Fruit fly (Drosophila melanogaster) whole organism, embryonic: ENCODE measurements around the gene Vha16-2.

Source experiments
- C15 ChIP-seq: fragments of 200-800 bp; sonication (Bioruptor generic); IDR thresholded peaks from 3 replicates; pipeline ENCODE4 v1.3.6; 2022; ENCODE audit warnings: missing biosample characterization, missing genetic modification characterization
- CG10274 ChIP-seq: fragments of 200-800 bp; sonication (Bioruptor generic); optimal IDR thresholded peaks from 3 replicates; lab custom pipeline; 2017; ENCODE audit warnings: missing biosample characterization, mild to moderate bottlenecking, missing genetic modification characterization
- CG10654 ChIP-seq: fragments of 200-800 bp; sonication (Bioruptor generic); optimal IDR thresholded peaks from 2 replicates; lab custom pipeline; 2016; ENCODE audit warnings: missing biosample characterization, missing genetic modification characterization
- CG11504 ChIP-seq: fragments of 200-800 bp; sonication (Bioruptor generic); optimal IDR thresholded peaks from 3 replicates; lab custom pipeline; 2019; ENCODE audit warnings: missing biosample characterization, mild to moderate bottlenecking, missing genetic modification characterization, moderate library complexity
- CG12744 ChIP-seq: fragments of 200-800 bp; sonication (Bioruptor generic); optimal IDR thresholded peaks from 2 replicates; lab custom pipeline; 2016; ENCODE audit warnings: missing biosample characterization, missing genetic modification characterization
- CG12769 ChIP-seq: fragments of 200-800 bp; sonication (Bioruptor generic); optimal IDR thresholded peaks from 2 replicates; lab custom pipeline; 2019; ENCODE audit warnings: missing biosample characterization, mild to moderate bottlenecking, missing genetic modification characterization, moderate library complexity
- CG13287 ChIP-seq: fragments of 200-800 bp; sonication (Bioruptor generic); IDR thresholded peaks from 2 replicates; pipeline ENCODE4 v1.3.6; 2022; ENCODE audit warnings: missing biosample characterization, missing genetic modification characterization; ENCODE audit not compliant: partially characterized antibody
- CG14710 ChIP-seq: fragments of 200-800 bp; sonication (Bioruptor generic); optimal IDR thresholded peaks from 3 replicates; lab custom pipeline; 2019; ENCODE audit warnings: missing biosample characterization, mild to moderate bottlenecking, missing genetic modification characterization, moderate library complexity
- CG17612 ChIP-seq: fragments of 200-800 bp; sonication (Bioruptor generic); IDR thresholded peaks from 2 replicates; pipeline ENCODE4 v1.3.6; 2022; ENCODE audit warnings: missing biosample characterization, missing genetic modification characterization
- CG2129 ChIP-seq: fragments of 200-800 bp; sonication (Bioruptor generic); IDR thresholded peaks from 2 replicates; pipeline ENCODE4 v1.3.6; 2022; ENCODE audit warnings: missing biosample characterization, missing genetic modification characterization; ENCODE audit not compliant: partially characterized antibody
- CG30403 ChIP-seq: fragments of 200-800 bp; sonication (Bioruptor generic); optimal IDR thresholded peaks from 3 replicates; lab custom pipeline; 2016; ENCODE audit warnings: missing biosample characterization, missing genetic modification characterization
- CG3065 ChIP-seq: fragments of 200-800 bp; sonication (Bioruptor generic); optimal IDR thresholded peaks from 2 replicates; lab custom pipeline; 2016; ENCODE audit warnings: missing biosample characterization, missing genetic modification characterization
- CG3281 ChIP-seq: fragments of 200-800 bp; sonication (Bioruptor generic); optimal IDR thresholded peaks from 3 replicates; lab custom pipeline; 2017; ENCODE audit warnings: missing biosample characterization, mild to moderate bottlenecking, missing genetic modification characterization
- CG34224 ChIP-seq: fragments of 200-800 bp; sonication (Bioruptor generic); IDR thresholded peaks from 3 replicates; pipeline ENCODE4 v1.3.6; 2022; ENCODE audit warnings: missing biosample characterization, missing genetic modification characterization; ENCODE audit not compliant: partially characterized antibody
- CG3838 ChIP-seq: fragments of 200-800 bp; sonication (Bioruptor generic); optimal IDR thresholded peaks from 3 replicates; lab custom pipeline; 2016; ENCODE audit warnings: missing biosample characterization, missing genetic modification characterization
- CG4617 ChIP-seq: fragments of 200-800 bp; sonication (Bioruptor generic); optimal IDR thresholded peaks from 3 replicates; lab custom pipeline; 2016; ENCODE audit warnings: missing biosample characterization, missing genetic modification characterization, borderline replicate concordance
- CG4854 ChIP-seq: fragments of 200-800 bp; sonication (Bioruptor generic); optimal IDR thresholded peaks from 2 replicates; lab custom pipeline; 2016; ENCODE audit warnings: missing biosample characterization, missing genetic modification characterization, inconsistent platforms
- CG6791 ChIP-seq: fragments of 200-800 bp; sonication (Bioruptor generic); IDR thresholded peaks from 3 replicates; pipeline ENCODE4 v1.3.6; 2022; ENCODE audit warnings: missing biosample characterization, missing genetic modification characterization; ENCODE audit not compliant: partially characterized antibody
- CG8281 ChIP-seq: fragments of 200-800 bp; sonication (Bioruptor generic); optimal IDR thresholded peaks from 2 replicates; lab custom pipeline; 2018; ENCODE audit warnings: missing biosample characterization, mild to moderate bottlenecking, missing genetic modification characterization, moderate library complexity
- CG9727 ChIP-seq: fragments of 200-800 bp; sonication (Bioruptor generic); optimal IDR thresholded peaks from 3 replicates; lab custom pipeline; 2017; ENCODE audit warnings: missing biosample characterization, mild to moderate bottlenecking, missing genetic modification characterization
- Dad ChIP-seq: fragments of 200-800 bp; sonication (Bioruptor generic); optimal IDR thresholded peaks from 3 replicates; lab custom pipeline; 2016; ENCODE audit warnings: missing biosample characterization, missing genetic modification characterization
- Dbx ChIP-seq: fragments of 200-800 bp; sonication (Bioruptor generic); IDR thresholded peaks from 3 replicates; pipeline ENCODE4 v1.3.6; 2022; ENCODE audit warnings: missing biosample characterization, missing genetic modification characterization
- Dfd ChIP-seq, 2 experiments: fragments of >200 bp; optimal IDR thresholded peaks; 2 replicates each; lab custom pipeline; 2017; ENCODE audit warnings: missing biosample characterization in 2 of 2, missing genetic modification characterization in 2 of 2
- Dip2 ChIP-seq: fragments of 200-800 bp; sonication (Bioruptor generic); IDR thresholded peaks from 2 replicates; pipeline ENCODE4 v1.3.6; 2022; ENCODE audit warnings: missing biosample characterization, missing genetic modification characterization
- Dll ChIP-seq: fragments of 200-800 bp; sonication (Bioruptor generic); IDR thresholded peaks from 4 replicates; pipeline ENCODE4 v1.3.6; 2022; ENCODE audit warnings: missing biosample characterization, missing genetic modification characterization; ENCODE audit not compliant: partially characterized antibody
- NC2α ChIP-seq: fragments of 200-800 bp; sonication (Bioruptor generic); optimal IDR thresholded peaks from 2 replicates; lab custom pipeline; 2016; ENCODE audit warnings: missing biosample characterization, missing genetic modification characterization
- NC2β ChIP-seq: fragments of 200-800 bp; sonication (Bioruptor generic); optimal IDR thresholded peaks from 2 replicates; lab custom pipeline; 2016; ENCODE audit warnings: missing biosample characterization, missing genetic modification characterization
- Ssrp ChIP-seq: fragments of 200-800 bp; sonication (Bioruptor generic); optimal IDR thresholded peaks from 2 replicates; lab custom pipeline; 2018; ENCODE audit warnings: missing biosample characterization, mild to moderate bottlenecking, missing genetic modification characterization, moderate library complexity
- Taf1 ChIP-seq: fragments of 200-800 bp; sonication (Bioruptor generic); IDR thresholded peaks from 2 replicates; pipeline ENCODE4 v1.3.6; 2022; ENCODE audit warnings: missing biosample characterization, missing genetic modification characterization
- Trl ChIP-seq, 3 experiments: fragments of >200 bp in 2 of 3; fragments of 200-800 bp in 1 of 3; sonication (Bioruptor generic) in 1 of 3; optimal IDR thresholded peaks; 2 replicates in 1 of 3; 3 replicates in 2 of 3; lab custom pipeline; 2016 to 2017; ENCODE audit warnings: missing biosample characterization in 1 of 3, missing genetic modification characterization in 1 of 3
- Usf ChIP-seq: fragments of 200-800 bp; sonication (Bioruptor generic); optimal IDR thresholded peaks from 2 replicates; lab custom pipeline; 2017; ENCODE audit warnings: missing genotype, missing biosample characterization, missing genetic modification characterization
- abd-A ChIP-seq: fragments of 200-800 bp; sonication (Bioruptor generic); optimal IDR thresholded peaks from 3 replicates; lab custom pipeline; 2019; ENCODE audit warnings: missing biosample characterization, mild to moderate bottlenecking, missing genetic modification characterization, moderate library complexity
- aop ChIP-seq: fragments of 200-800 bp; sonication (Bioruptor generic); IDR thresholded peaks from 2 replicates; pipeline ENCODE4 v1.3.6; 2022; ENCODE audit warnings: missing biosample characterization, missing genetic modification characterization
- chn ChIP-seq: fragments of 200-800 bp; sonication (Bioruptor generic); optimal IDR thresholded peaks from 2 replicates; lab custom pipeline; 2016; ENCODE audit warnings: missing biosample characterization, missing genetic modification characterization
- dmrt99B ChIP-seq: fragments of 200-800 bp; sonication (Bioruptor generic); optimal IDR thresholded peaks from 2 replicates; lab custom pipeline; 2018; ENCODE audit warnings: missing biosample characterization, mild to moderate bottlenecking, missing genetic modification characterization, moderate library complexity
- gem ChIP-seq: fragments of 200-800 bp; sonication (Bioruptor generic); optimal IDR thresholded peaks from 2 replicates; lab custom pipeline; 2019; ENCODE audit warnings: missing biosample characterization, mild to moderate bottlenecking, missing genetic modification characterization, moderate library complexity
- kah ChIP-seq: fragments of 200-800 bp; sonication (Bioruptor generic); optimal IDR thresholded peaks from 2 replicates; lab custom pipeline; 2018; ENCODE audit warnings: missing biosample characterization, mild to moderate bottlenecking, missing genetic modification characterization
- nmo ChIP-seq: fragments of 200-800 bp; sonication (Bioruptor generic); optimal IDR thresholded peaks from 2 replicates; lab custom pipeline; 2018; ENCODE audit warnings: missing biosample characterization, mild to moderate bottlenecking, missing genetic modification characterization, moderate library complexity
- phol ChIP-seq: fragments of 200-800 bp; sonication (Bioruptor generic); optimal IDR thresholded peaks from 3 replicates; lab custom pipeline; 2018; ENCODE audit warnings: missing biosample characterization, mild to moderate bottlenecking, missing genetic modification characterization, moderate library complexity
- pum ChIP-seq: fragments of 200-800 bp; sonication (Bioruptor generic); optimal IDR thresholded peaks from 2 replicates; lab custom pipeline; 2016; ENCODE audit warnings: missing biosample characterization, missing genetic modification characterization
- schlank ChIP-seq: fragments of 200-800 bp; sonication (Bioruptor generic); optimal IDR thresholded peaks from 2 replicates; lab custom pipeline; 2018; ENCODE audit warnings: missing biosample characterization, mild to moderate bottlenecking, missing genetic modification characterization
- seq ChIP-seq: fragments of 200-800 bp; sonication (Bioruptor generic); IDR thresholded peaks from 2 replicates; pipeline ENCODE4 v1.3.6; 2022; ENCODE audit warnings: missing biosample characterization, missing genetic modification characterization
- sima ChIP-seq: fragments of 200-800 bp; sonication (Bioruptor generic); optimal IDR thresholded peaks from 2 replicates; lab custom pipeline; 2016; ENCODE audit warnings: missing biosample characterization, missing genetic modification characterization
- tap ChIP-seq: fragments of 200-800 bp; optimal IDR thresholded peaks from 3 replicates; lab custom pipeline; 2019; ENCODE audit warnings: missing biosample characterization, mild to moderate bottlenecking, missing genetic modification characterization, moderate library complexity
- tgo ChIP-seq: fragments of 200-800 bp; sonication (Bioruptor generic); IDR thresholded peaks from 3 replicates; pipeline ENCODE4 v1.3.6; 2022; ENCODE audit warnings: missing biosample characterization, missing genetic modification characterization
- ttk ChIP-seq: fragments of 200-800 bp; sonication (Bioruptor generic); IDR thresholded peaks from 2 replicates; pipeline ENCODE4 v2.1.2; 2022; ENCODE audit warnings: missing biosample characterization, missing genetic modification characterization
- unc-4 ChIP-seq: fragments of 200-800 bp; sonication (Bioruptor generic); IDR thresholded peaks from 2 replicates; pipeline ENCODE4 v1.3.6; 2022; ENCODE audit warnings: missing biosample characterization, missing genetic modification characterization; ENCODE audit not compliant: partially characterized antibody
- vfl ChIP-seq: fragments of 200-800 bp; sonication (Bioruptor generic); optimal IDR thresholded peaks from 2 replicates; lab custom pipeline; 2016; ENCODE audit warnings: missing biosample characterization, missing genetic modification characterization
- zfh2 ChIP-seq: fragments of 200-800 bp; sonication (Bioruptor generic); optimal IDR thresholded peaks from 2 replicates; lab custom pipeline; 2016; ENCODE audit warnings: missing biosample characterization, missing genetic modification characterization

Gene Vha16-2

dm6 chr3L:11428390-11428789 is 46.4 kb upstream of the Vha16-2 start (continued):
- TF ChIP-seq CG12744 (GFP tag; lab: Kevin White, UChicago) (no peak), phol (tag; lab: Kevin White, UChicago) (no peak), Dll (GFP tag; lab: Robert Waterston, UW) (no peak), CG13287 (peak; percentile 51; the same call in 1 of the 2 replicates), Usf (no peak), chn (GFP tag; lab: Kevin White, UChicago) (no peak), Taf1 (GFP tag; lab: Robert Waterston, UW) (no peak), CG11504 (tag; lab: Kevin White, UChicago) (no peak), CG3838 (no peak), Trl (optimal IDR thresholded peaks at IDR 0.05; lab: Kevin White, UChicago) (peak; percentile 91 to 93), Trl (GFP tag; optimal IDR thresholded peaks at IDR 0.05; lab: Kevin White, UChicago) (no peak), zfh2 (GFP tag; lab: Kevin White, UChicago) (no peak)

dm6 chr3L:11429695-11430094 is 45.1 kb upstream of the Vha16-2 start:
- peak; percentile 54 for TF ChIP-seq chn (GFP tag; lab: Kevin White, UChicago)
- no peak for TF ChIP-seq CG34224 (GFP tag; lab: Robert Waterston, UW)
- TF ChIP-seq unc-4 (GFP tag; lab: Robert Waterston, UW): no peak
- TF ChIP-seq sima (GFP tag; lab: Kevin White, UChicago): no peak
- no peak for TF ChIP-seq Dbx (GFP tag; lab: Robert Waterston, UW)
- no peak for TF ChIP-seq tap
- TF ChIP-seq CG12769: no peak
- TF ChIP-seq abd-A (tag; lab: Kevin White, UChicago): no peak
- TF ChIP-seq Ssrp (tag; lab: Kevin White, UChicago): peak; percentile 54
- no peak for TF ChIP-seq tgo
- no peak for TF ChIP-seq vfl
- TF ChIP-seq CG4854 (GFP tag; lab: Kevin White, UChicago): no peak
- no peak for TF ChIP-seq C15 (GFP tag; lab: Robert Waterston, UW)
- TF ChIP-seq CG14710: peak; percentile 29
- TF ChIP-seq Dad (GFP tag; lab: Kevin White, UChicago): no peak
- TF ChIP-seq NC2α (GFP tag; lab: Kevin White, UChicago): peak; percentile 15
- peak; percentile 44; the same call in 1 of the 2 replicates for TF ChIP-seq seq (GFP tag; lab: Robert Waterston, UW)
- TF ChIP-seq CG2129 (GFP tag; lab: Robert Waterston, UW): no peak
- no peak for TF ChIP-seq schlank (tag; lab: Kevin White, UChicago)
- peak; percentile 63 for TF ChIP-seq gem (tag; lab: Kevin White, UChicago)
- TF ChIP-seq aop (GFP tag; lab: Robert Waterston, UW): no peak
- TF ChIP-seq Dip2 (GFP tag; lab: Robert Waterston, UW): no peak
- TF ChIP-seq Trl (optimal IDR thresholded peaks at IDR 0.05; lab: Kevin White, UChicago): no peak
- no peak for TF ChIP-seq Trl (GFP tag; optimal IDR thresholded peaks at IDR 0.05; lab: Kevin White, UChicago)
- TF ChIP-seq CG17612 (GFP tag; lab: Robert Waterston, UW): no peak
- no peak for TF ChIP-seq CG10654
- TF ChIP-seq Dfd (GFP tag; optimal IDR thresholded peaks at IDR 0.05; lab: Kevin White, UChicago): no peak
- TF ChIP-seq CG3281 (GFP tag; lab: Kevin White, UChicago): no peak
- TF ChIP-seq CG6791 (GFP tag; lab: Robert Waterston, UW): no peak
- peak; percentile 38 for TF ChIP-seq dmrt99B (tag; lab: Kevin White, UChicago)
- TF ChIP-seq CG30403 (GFP tag; lab: Kevin White, UChicago): peak; percentile 38
- TF ChIP-seq ttk (GFP tag; lab: Robert Waterston, UW): no peak
- no peak for TF ChIP-seq CG8281 (tag; lab: Kevin White, UChicago)
- TF ChIP-seq kah: no peak
- no peak for TF ChIP-seq CG10274
- TF ChIP-seq CG3065 (GFP tag; lab: Kevin White, UChicago): no peak
- no peak for TF ChIP-seq nmo (GFP tag; lab: Kevin White, UChicago)
- no peak for TF ChIP-seq CG9727 (GFP tag; lab: Kevin White, UChicago)
- peak; percentile 11 for TF ChIP-seq NC2β (GFP tag; lab: Kevin White, UChicago)
- TF ChIP-seq zfh2 (GFP tag; lab: Kevin White, UChicago): no peak
- TF ChIP-seq CG4617 (GFP tag; lab: Kevin White, UChicago): peak; percentile 16
- no peak for TF ChIP-seq pum
